Worm (Caenorhabditis elegans) whole organism, L4 larva: ENCODE data around the gene flh-2.

Experiments
- ceh-20 ChIP-seq: fragments of 200-800 bp; sonication (Bioruptor generic); IDR thresholded peaks from 2 replicates; pipeline ENCODE4 v1.3.6; 2022; ENCODE audit warnings: missing genetic modification reagents, missing genetic modification characterization, missing compliant biosample characterization
- ceh-82 ChIP-seq: sonication (generic microtip); optimal IDR thresholded peaks from 2 replicates; lab custom pipeline; 2017; ENCODE audit warnings: missing biosample characterization, missing genetic modification characterization
- egl-27 ChIP-seq: sonication (generic microtip); optimal IDR thresholded peaks from 3 replicates; lab custom pipeline; 2017; ENCODE audit warnings: missing biosample characterization, missing genetic modification reagents, missing genetic modification characterization
- fkh-10 ChIP-seq: fragments of 150-350 bp; optimal IDR thresholded peaks from 2 replicates; lab custom pipeline; 2014; ENCODE audit warnings: missing biosample characterization, missing genetic modification reagents, missing genetic modification characterization
- pha-4 ChIP-seq, 2 experiments: fragments of 150-350 bp in 1 of 2; fragments of 200-800 bp in 1 of 2; sonication (Bioruptor generic) in 1 of 2; IDR thresholded peaks in 1 of 2; optimal IDR thresholded peaks in 1 of 2; 2 replicates each; pipeline versions ENCODE4 v1.3.6 to Lab custom; 2014 to 2022; ENCODE audit warnings: missing genetic modification characterization in 2 of 2, missing genetic modification reagents in 2 of 2, missing biosample characterization in 1 of 2, missing compliant biosample characterization in 1 of 2
- ztf-11 ChIP-seq: fragments of 150-350 bp; optimal IDR thresholded peaks from 2 replicates; lab custom pipeline; 2014; ENCODE audit warnings: missing biosample characterization, missing genetic modification characterization

DNA sequence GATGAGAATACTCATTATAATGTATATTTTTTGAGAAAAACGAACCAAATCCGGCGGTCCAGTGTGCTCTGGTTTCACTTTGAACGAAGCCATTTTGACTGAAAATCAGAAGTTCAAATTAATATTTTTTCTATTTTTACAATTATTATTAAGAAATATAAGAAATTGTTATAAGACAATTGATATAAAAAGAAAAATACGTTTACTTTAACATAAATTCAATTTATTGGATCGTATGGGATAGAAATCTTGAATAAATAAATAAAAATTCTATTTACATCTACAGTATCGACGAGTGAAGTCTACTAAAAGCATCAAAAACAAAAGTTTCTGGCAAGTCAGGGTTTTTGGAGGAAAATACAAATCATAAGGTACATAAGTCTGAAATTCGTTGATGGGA is 8.3 kb downstream of the flh-2 start, which contains the start of gene C27F2.4:
- no peak for TF ChIP-seq egl-27 (tag; lab: Kevin White, UChicago)
- TF ChIP-seq ceh-82 (tag; lab: Kevin White, UChicago): no peak
- no peak for TF ChIP-seq ceh-20
- no peak for TF ChIP-seq fkh-10 (GFP tag; lab: Kevin White, UChicago)
- TF ChIP-seq pha-4 (GFP tag; IDR thresholded peaks at IDR 0.05; lab: Robert Waterston, UW): no peak
- no peak for TF ChIP-seq pha-4 (tag; optimal IDR thresholded peaks at IDR 0.05; lab: Kevin White, UChicago)
- TF ChIP-seq ztf-11 (tag; lab: Kevin White, UChicago): no peak
